Worm (Caenorhabditis elegans): ENCODE results near the gene pigb-1.

- TF ChIP-seq him-1 (tag; optimal IDR thresholded peaks at IDR 0.05) (no peak), nfyb-1 (GFP tag; IDR thresholded peaks at IDR 0.05) (no peak), ets-4 (GFP tag; optimal IDR thresholded peaks at IDR 0.05) (no peak), let-526 (GFP tag; IDR thresholded peaks at IDR 0.05) (no peak), zfh-2 (GFP tag; conservative IDR thresholded peaks at IDR 0.05) (no peak), athp-1 (tag; optimal IDR thresholded peaks at IDR 0.05) (no peak), F57A8.1 (GFP tag; optimal IDR thresholded peaks at IDR 0.05) (no peak), F55B11.4 (tag; optimal IDR thresholded peaks at IDR 0.05; ENCODE audit: borderline replicate concordance, insufficient read depth) (no peak), ceh-91 (GFP tag; IDR thresholded peaks at IDR 0.05) (no peak), tbp1 (GFP tag; optimal IDR thresholded peaks at IDR 0.05) (no peak), ceh-100 (GFP tag; IDR thresholded peaks at IDR 0.05) (no peak), unc-62 (GFP tag; optimal IDR thresholded peaks at IDR 0.05) (no peak), efl-1 (GFP tag; optimal IDR thresholded peaks at IDR 0.05) (no peak)
Observed at ce11 chrII:4946775-4947174, 46.1 kb downstream of the pigb-1 start.

Data from whole organism, young adult.